Fruit fly (Drosophila melanogaster): Measurements from ENCODE around the gene iPLA2-VIA.

The iPLA2-VIA gene

dm6 chr3L:9853895-9854470, 10.2 kb downstream of the iPLA2-VIA start:
- TF ChIP-seq CG7101 (tag; optimal IDR thresholded peaks at IDR 0.05) (no peak), Mnt (GFP tag; optimal IDR thresholded peaks at IDR 0.05) (peak; percentile 72), tj (GFP tag; optimal IDR thresholded peaks at IDR 0.05) (peak; percentile 12), Crg-1 (GFP tag; optimal IDR thresholded peaks at IDR 0.05) (no peak), toe (GFP tag; optimal IDR thresholded peaks at IDR 0.05) (no peak), pad (GFP tag; optimal IDR thresholded peaks at IDR 0.05) (peak; percentile 36), CG5204 (GFP tag; optimal IDR thresholded peaks at IDR 0.05) (no peak), bab1 (GFP tag; optimal IDR thresholded peaks at IDR 0.05) (no peak), CG14711 (tag; optimal IDR thresholded peaks at IDR 0.05) (no peak), cnc (optimal IDR thresholded peaks at IDR 0.05) (no peak), Hr96 (GFP tag; optimal IDR thresholded peaks at IDR 0.05) (no peak), ovo (GFP tag; optimal IDR thresholded peaks at IDR 0.05) (no peak), cic (GFP tag; optimal IDR thresholded peaks at IDR 0.05) (peak; percentile 99), kay (GFP tag; ENCODE audit: borderline replicate concordance) (no peak), Clk (GFP tag; optimal IDR thresholded peaks at IDR 0.05) (no peak), CG7045 (GFP tag; optimal IDR thresholded peaks at IDR 0.05) (no peak), CG1620 (GFP tag; optimal IDR thresholded peaks at IDR 0.05) (no peak), CG12768 (GFP tag; optimal IDR thresholded peaks at IDR 0.05) (no peak), CG33017 (tag; optimal IDR thresholded peaks at IDR 0.05) (no peak), CG11617 (GFP tag; optimal IDR thresholded peaks at IDR 0.05) (no peak)

- TF ChIP-seq CG14711 (tag; optimal IDR thresholded peaks at IDR 0.05) = peak; percentile 40
- TF ChIP-seq kay (GFP tag; ENCODE audit: borderline replicate concordance) = no peak
These were observed 10.9 kb downstream of the iPLA2-VIA start for dm6 chr3L:9853140-9853746.

- TF ChIP-seq CG7101 (tag; optimal IDR thresholded peaks at IDR 0.05) (no peak), Crg-1 (GFP tag; optimal IDR thresholded peaks at IDR 0.05) (no peak), cnc (optimal IDR thresholded peaks at IDR 0.05) (no peak), pad (GFP tag; optimal IDR thresholded peaks at IDR 0.05) (no peak), tj (GFP tag; optimal IDR thresholded peaks at IDR 0.05) (no peak), CG1620 (GFP tag; optimal IDR thresholded peaks at IDR 0.05) (no peak), bab1 (GFP tag; optimal IDR thresholded peaks at IDR 0.05) (no peak), cic (GFP tag; optimal IDR thresholded peaks at IDR 0.05) (no peak), Clk (GFP tag; optimal IDR thresholded peaks at IDR 0.05) (no peak), Hr96 (GFP tag; optimal IDR thresholded peaks at IDR 0.05) (no peak), CG7045 (GFP tag; optimal IDR thresholded peaks at IDR 0.05) (no peak), CG33017 (tag; optimal IDR thresholded peaks at IDR 0.05) (no peak), ovo (GFP tag; optimal IDR thresholded peaks at IDR 0.05) (no peak), CG12768 (GFP tag; optimal IDR thresholded peaks at IDR 0.05) (no peak), kay (GFP tag; ENCODE audit: borderline replicate concordance) (no peak)
These were observed 13.0 kb downstream of the iPLA2-VIA start for dm6 chr3L:9851000-9851671.

- no peak for TF ChIP-seq tj (GFP tag; optimal IDR thresholded peaks at IDR 0.05)
- TF ChIP-seq CG1620 (GFP tag; optimal IDR thresholded peaks at IDR 0.05) = no peak
- no peak for TF ChIP-seq CG12768 (GFP tag; optimal IDR thresholded peaks at IDR 0.05)
These were observed 14.0 kb downstream of the iPLA2-VIA start for dm6 chr3L:9850114-9850513.

dm6 chr3L:9848744-9849143, 15.4 kb downstream of the iPLA2-VIA start:
- TF ChIP-seq tj (GFP tag; optimal IDR thresholded peaks at IDR 0.05) (peak; percentile 42), Hr96 (GFP tag; optimal IDR thresholded peaks at IDR 0.05) (no peak), kay (GFP tag; ENCODE audit: borderline replicate concordance) (no peak), CG1620 (GFP tag; optimal IDR thresholded peaks at IDR 0.05) (no peak), CG12768 (GFP tag; optimal IDR thresholded peaks at IDR 0.05) (no peak)

- TF ChIP-seq CG5204 (GFP tag; optimal IDR thresholded peaks at IDR 0.05) (no peak), CG14711 (tag; optimal IDR thresholded peaks at IDR 0.05) (peak; percentile 24), tj (GFP tag; optimal IDR thresholded peaks at IDR 0.05) (peak; percentile 87)
These were observed 16.6 kb downstream of the iPLA2-VIA start for dm6 chr3L:9847420-9847977.

Data from whole organism, adult.